Worm (Caenorhabditis elegans): ENCODE data around the gene zipt-2.3.

The zipt-2.3 gene

DNA sequence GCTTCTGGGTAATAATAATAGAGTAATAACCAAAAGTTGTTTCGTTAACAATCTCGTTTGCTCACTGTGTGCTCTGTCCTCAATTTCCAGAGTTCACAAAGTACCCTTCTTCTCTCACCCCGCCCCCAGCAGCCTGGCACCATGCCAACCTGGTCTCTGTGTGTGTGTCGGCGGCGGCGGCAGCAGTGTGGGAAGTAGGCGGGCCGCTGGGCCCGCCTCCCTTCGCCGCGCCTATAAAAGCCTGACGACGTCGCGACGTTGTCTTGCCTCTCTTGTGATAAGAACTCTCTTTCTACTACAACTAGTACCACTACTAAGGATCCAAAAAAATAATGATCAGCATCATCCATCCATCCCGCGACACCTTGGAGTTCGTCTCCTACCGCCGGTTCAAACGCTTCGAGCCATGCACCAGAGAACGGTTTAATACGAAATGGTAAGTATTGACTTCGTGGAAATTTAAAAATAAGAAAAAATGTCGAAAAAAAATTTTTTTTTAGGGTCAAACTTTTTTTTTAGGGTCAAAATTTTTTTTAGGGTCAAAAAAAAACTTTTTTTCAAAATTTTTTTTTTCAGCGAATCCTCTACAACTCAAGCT is 46.7 kb downstream of the zipt-2.3 start, which contains the start of gene C31C9.7:
TSS of gene C31C9.7 (plus strand) at position 261 of the 598 bp plus-strand sequence.
- TF ChIP-seq aly-1 (tag; optimal IDR thresholded peaks at IDR 0.05) (no peak), flt-1 (GFP tag; IDR thresholded peaks at IDR 0.05) (no peak), hmbx-1 (tag; optimal IDR thresholded peaks at IDR 0.05) (no peak), F13C5.2 (tag; optimal IDR thresholded peaks at IDR 0.05) (no peak), B0310.2 (tag; optimal IDR thresholded peaks at IDR 0.05) (no peak), tbx-11 (GFP tag; IDR thresholded peaks at IDR 0.05) (no peak), ama-1 (optimal IDR thresholded peaks at IDR 0.05) (no peak), scrt-1 (GFP tag; IDR thresholded peaks at IDR 0.05) (no peak), sea-1 (GFP tag; conservative IDR thresholded peaks at IDR 0.05) (no peak), pes-1 (GFP tag; IDR thresholded peaks at IDR 0.05) (no peak), tra-4 (tag; optimal IDR thresholded peaks at IDR 0.05) (no peak), ceh-36 (tag; optimal IDR thresholded peaks at IDR 0.05) (no peak), ets-7 (tag; optimal IDR thresholded peaks at IDR 0.05) (no peak), tbx-37 (GFP tag; conservative IDR thresholded peaks at IDR 0.05) (no peak), hmg-4 (GFP tag; optimal IDR thresholded peaks at IDR 0.05) (no peak), hnd-1 (tag; optimal IDR thresholded peaks at IDR 0.05) (no peak), ceh-13 (GFP tag; optimal IDR thresholded peaks at IDR 0.05) (no peak)

DNA sequence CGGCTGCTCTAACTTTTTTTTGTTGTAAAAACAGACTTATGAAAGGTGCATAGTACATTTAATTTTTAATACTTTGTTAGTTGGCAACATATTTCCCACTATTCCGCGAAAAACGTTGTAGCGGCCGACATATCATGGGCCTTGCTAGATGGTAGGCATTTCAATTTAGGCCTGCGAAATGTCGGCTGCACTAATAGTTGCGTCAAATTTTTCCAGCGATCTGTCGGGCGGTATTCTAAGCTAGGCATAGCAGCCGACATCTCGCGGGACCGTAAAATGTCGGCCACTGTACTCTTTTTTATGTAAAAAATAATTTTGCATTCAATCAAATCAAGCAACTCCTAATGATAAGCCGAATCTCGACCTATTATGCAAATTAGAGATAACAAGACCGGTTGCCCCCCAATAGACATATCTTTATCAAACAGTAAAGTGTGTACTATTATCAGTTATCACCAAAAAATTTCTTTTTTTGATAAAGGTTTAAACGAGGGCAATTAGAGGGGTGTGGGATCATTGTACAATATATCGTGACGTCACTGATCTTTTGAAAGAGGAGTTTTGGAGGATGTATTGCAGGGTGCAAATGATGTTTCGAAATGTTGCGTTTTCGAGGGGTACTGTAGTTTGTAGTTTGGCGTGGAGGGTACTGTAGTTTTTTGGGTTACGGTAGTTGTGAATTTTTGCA is 50.5 kb downstream of the zipt-2.3 start:
- TF ChIP-seq sea-1 (GFP tag; conservative IDR thresholded peaks at IDR 0.05) = no peak
- TF ChIP-seq aly-1 (tag; optimal IDR thresholded peaks at IDR 0.05) = no peak
- no peak for TF ChIP-seq hnd-1 (tag; optimal IDR thresholded peaks at IDR 0.05)
- no peak for TF ChIP-seq B0310.2 (tag; optimal IDR thresholded peaks at IDR 0.05)
- TF ChIP-seq tbx-37 (GFP tag; conservative IDR thresholded peaks at IDR 0.05) = no peak
- TF ChIP-seq ets-7 (tag; optimal IDR thresholded peaks at IDR 0.05) = no peak
- no peak for TF ChIP-seq F13C5.2 (tag; optimal IDR thresholded peaks at IDR 0.05)
- no peak for TF ChIP-seq ama-1 (optimal IDR thresholded peaks at IDR 0.05)
- TF ChIP-seq hmbx-1 (tag; optimal IDR thresholded peaks at IDR 0.05) = no peak
- no peak for TF ChIP-seq ceh-36 (tag; optimal IDR thresholded peaks at IDR 0.05)
- TF ChIP-seq scrt-1 (GFP tag; IDR thresholded peaks at IDR 0.05) = no peak
- no peak for TF ChIP-seq tbx-11 (GFP tag; IDR thresholded peaks at IDR 0.05)
- no peak for TF ChIP-seq flt-1 (GFP tag; IDR thresholded peaks at IDR 0.05)
- TF ChIP-seq tra-4 (tag; optimal IDR thresholded peaks at IDR 0.05) = no peak
- no peak for TF ChIP-seq pes-1 (GFP tag; IDR thresholded peaks at IDR 0.05)
- TF ChIP-seq ceh-13 (GFP tag; optimal IDR thresholded peaks at IDR 0.05) = no peak
- TF ChIP-seq hmg-4 (GFP tag; optimal IDR thresholded peaks at IDR 0.05) = no peak

DNA sequence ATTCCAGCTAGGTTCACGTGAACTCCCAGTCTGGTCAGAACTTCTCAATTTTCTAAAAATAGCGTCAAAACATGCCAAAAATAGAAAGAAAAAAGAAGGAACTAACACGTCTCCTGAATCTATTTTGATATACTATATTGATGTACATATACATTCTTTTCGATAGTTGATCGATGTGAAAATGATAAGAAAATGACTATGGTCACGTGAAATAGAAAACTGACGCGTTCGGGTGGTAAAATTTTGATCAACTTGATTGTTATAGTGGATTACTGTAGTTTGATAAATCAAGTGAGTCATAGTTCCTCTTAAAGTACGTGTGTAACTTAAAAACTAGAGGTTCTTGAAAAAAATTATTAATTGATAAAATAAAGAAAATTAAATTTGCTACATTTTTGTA is 51.3 kb downstream of the zipt-2.3 start:
- TF ChIP-seq ama-1 (optimal IDR thresholded peaks at IDR 0.05) = no peak
- no peak for TF ChIP-seq sea-1 (GFP tag; conservative IDR thresholded peaks at IDR 0.05)
- TF ChIP-seq scrt-1 (GFP tag; IDR thresholded peaks at IDR 0.05) = no peak
- no peak for TF ChIP-seq tbx-37 (GFP tag; conservative IDR thresholded peaks at IDR 0.05)
- no peak for TF ChIP-seq hmg-4 (GFP tag; optimal IDR thresholded peaks at IDR 0.05)
- no peak for TF ChIP-seq F13C5.2 (tag; optimal IDR thresholded peaks at IDR 0.05)
- no peak for TF ChIP-seq flt-1 (GFP tag; IDR thresholded peaks at IDR 0.05)
- no peak for TF ChIP-seq ceh-13 (GFP tag; optimal IDR thresholded peaks at IDR 0.05)
- no peak for TF ChIP-seq aly-1 (tag; optimal IDR thresholded peaks at IDR 0.05)
- TF ChIP-seq pes-1 (GFP tag; IDR thresholded peaks at IDR 0.05) = no peak
- no peak for TF ChIP-seq B0310.2 (tag; optimal IDR thresholded peaks at IDR 0.05)
- TF ChIP-seq ets-7 (tag; optimal IDR thresholded peaks at IDR 0.05) = no peak
- TF ChIP-seq hnd-1 (tag; optimal IDR thresholded peaks at IDR 0.05) = no peak
- TF ChIP-seq tbx-11 (GFP tag; IDR thresholded peaks at IDR 0.05) = no peak
- TF ChIP-seq hmbx-1 (tag; optimal IDR thresholded peaks at IDR 0.05) = no peak
- TF ChIP-seq tra-4 (tag; optimal IDR thresholded peaks at IDR 0.05) = no peak
- no peak for TF ChIP-seq ceh-36 (tag; optimal IDR thresholded peaks at IDR 0.05)

Data from whole organism, early embryonic.